Worm (Caenorhabditis elegans): ENCODE results near the gene C04E12.5.

- no peak for TF ChIP-seq flt-1 (GFP tag; IDR thresholded peaks at IDR 0.05)
- no peak for TF ChIP-seq ama-1 (optimal IDR thresholded peaks at IDR 0.05)
- no peak for TF ChIP-seq ets-7 (tag; optimal IDR thresholded peaks at IDR 0.05)
- TF ChIP-seq aly-1 (tag; optimal IDR thresholded peaks at IDR 0.05), result no peak
- no peak for TF ChIP-seq sea-1 (GFP tag; conservative IDR thresholded peaks at IDR 0.05)
- no peak for TF ChIP-seq F13C5.2 (tag; optimal IDR thresholded peaks at IDR 0.05)
- TF ChIP-seq tbx-11 (GFP tag; IDR thresholded peaks at IDR 0.05), result no peak
- TF ChIP-seq tbx-37 (GFP tag; conservative IDR thresholded peaks at IDR 0.05), result no peak
- TF ChIP-seq B0310.2 (tag; optimal IDR thresholded peaks at IDR 0.05), result no peak
- TF ChIP-seq hmg-4 (GFP tag; optimal IDR thresholded peaks at IDR 0.05), result no peak
- no peak for TF ChIP-seq ceh-13 (GFP tag; optimal IDR thresholded peaks at IDR 0.05)
- no peak for TF ChIP-seq scrt-1 (GFP tag; IDR thresholded peaks at IDR 0.05)
- no peak for TF ChIP-seq ceh-36 (tag; optimal IDR thresholded peaks at IDR 0.05)
Observed at ce11 chrV:3394065-3394464, 35.7 kb downstream of the C04E12.5 start.
